Fruit fly (Drosophila melanogaster): ENCODE measurements around the gene CG6051.

The CG6051 gene

DNA sequence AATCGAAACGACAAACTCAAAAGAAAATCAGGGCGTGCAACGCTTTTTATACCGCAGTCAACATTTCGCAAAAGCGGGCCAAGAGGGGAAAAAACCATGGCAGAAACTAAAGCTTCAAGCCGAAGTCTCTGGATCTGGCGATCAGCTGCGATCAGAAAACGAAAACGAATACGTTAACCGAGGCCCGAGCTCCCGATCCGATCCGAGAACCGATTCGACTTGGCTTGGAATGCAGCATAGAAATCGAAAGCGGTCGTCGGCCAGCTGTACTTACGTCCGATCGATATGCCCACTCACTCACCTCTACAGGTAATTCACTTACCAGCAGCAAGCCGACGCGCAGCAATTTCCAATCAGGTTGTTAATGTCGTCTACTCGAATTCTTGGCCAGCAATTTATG is 59.8 kb downstream of the CG6051 start, which contains the start of gene Cpr97Eb:
Cpr97Eb (minus strand) TSS at position 25 of the 400 bp plus-strand sequence.
- TF ChIP-seq Eip75B (GFP tag; optimal IDR thresholded peaks at IDR 0.05) (peak; percentile 42), Ets96B (tag; optimal IDR thresholded peaks at IDR 0.05) (no peak), Lpt (GFP tag; optimal IDR thresholded peaks at IDR 0.05) (peak; percentile 25), CG6792 (GFP tag; optimal IDR thresholded peaks at IDR 0.05) (no peak), Eip78C (GFP tag) (peak; percentile 18), CG32006 (GFP tag; optimal IDR thresholded peaks at IDR 0.05) (no peak), Blimp-1 (GFP tag; optimal IDR thresholded peaks at IDR 0.05) (peak; percentile 84), CG3919 (GFP tag; optimal IDR thresholded peaks at IDR 0.05) (no peak), eg (GFP tag; IDR thresholded peaks at IDR 0.05) (0 out of 3 replicates have a peak, but pooled peaks have one; percentile 21), Ets21C (GFP tag; optimal IDR thresholded peaks at IDR 0.05) (no peak), ss (GFP tag; optimal IDR thresholded peaks at IDR 0.05) (peak in 1 of 2 experiments; percentile 43), CG6163 (GFP tag; IDR thresholded peaks at IDR 0.05) (peak; percentile 54; the same call in 2 of the 3 replicates), CG6276 (GFP tag; optimal IDR thresholded peaks at IDR 0.05) (no peak)

DNA sequence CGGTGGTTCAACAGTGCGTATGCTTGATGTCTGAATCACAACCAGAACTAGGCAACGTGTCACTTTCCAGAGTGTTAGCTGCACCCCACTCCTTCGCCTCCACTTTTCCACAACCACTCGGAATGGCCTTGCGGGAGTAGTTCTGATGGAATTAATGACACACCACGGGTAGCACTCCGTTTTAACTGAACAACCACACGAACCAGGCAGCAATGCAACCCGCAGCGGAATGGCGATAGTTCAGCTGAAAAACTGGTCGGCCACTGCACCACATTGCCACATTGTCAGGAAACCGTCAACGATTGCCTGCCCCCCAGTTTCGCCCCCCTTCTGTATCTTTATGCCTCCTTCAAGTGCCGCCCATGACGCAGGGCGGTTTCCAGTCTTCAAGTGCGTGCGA is 63.3 kb downstream of the CG6051 start, which contains the start of gene Cpr97Ea:
Cpr97Ea (minus strand) TSS at position 230 of the 400 bp plus-strand sequence.
- TF ChIP-seq Eip78C (GFP tag) (peak; percentile 18), CG1621 (tag; optimal IDR thresholded peaks at IDR 0.05) (peak; percentile 76), ss (GFP tag; optimal IDR thresholded peaks at IDR 0.05) (peak; percentile 0 to 18), CG9139 (GFP tag; optimal IDR thresholded peaks at IDR 0.05) (no peak), dsx (GFP tag; optimal IDR thresholded peaks at IDR 0.05; ENCODE audit: poor library complexity, severe bottlenecking) (no peak)

dm6 chr3R:27084528-27085052 is 66.3 kb downstream of the CG6051 start:
- TF ChIP-seq CG3919 (GFP tag; optimal IDR thresholded peaks at IDR 0.05) (peak; percentile 49), CG8632 (GFP tag; optimal IDR thresholded peaks at IDR 0.05) (no peak), CG6163 (GFP tag; IDR thresholded peaks at IDR 0.05) (peak; percentile 78), CG8119 (GFP tag; IDR thresholded peaks at IDR 0.05) (no peak), spab (GFP tag; optimal IDR thresholded peaks at IDR 0.05) (peak; percentile 45), Blimp-1 (GFP tag; optimal IDR thresholded peaks at IDR 0.05) (peak; percentile 1), CG15336 (GFP tag; IDR thresholded peaks at IDR 0.05) (peak; percentile 17; the same call in 1 of the 2 replicates), Eip75B (GFP tag; optimal IDR thresholded peaks at IDR 0.05) (peak; percentile 59), dsx (GFP tag; optimal IDR thresholded peaks at IDR 0.05; ENCODE audit: poor library complexity, severe bottlenecking) (peak; percentile 66), Hr4 (GFP tag; optimal IDR thresholded peaks at IDR 0.05) (no peak), CG11762 (GFP tag; optimal IDR thresholded peaks at IDR 0.05; ENCODE audit: insufficient read depth) (peak; percentile 1), topi (GFP tag; optimal IDR thresholded peaks at IDR 0.05) (peak; percentile 19), Smox (GFP tag; optimal IDR thresholded peaks at IDR 0.05) (no peak), Hr38 (GFP tag; optimal IDR thresholded peaks at IDR 0.05) (no peak), Eip78C (GFP tag) (peak; percentile 92), CG8319 (GFP tag; optimal IDR thresholded peaks at IDR 0.05) (peak; percentile 4), CG3032 (tag; optimal IDR thresholded peaks at IDR 0.05) (peak; percentile 51), Eip93F (GFP tag; optimal IDR thresholded peaks at IDR 0.05) (no peak), CG9139 (GFP tag; optimal IDR thresholded peaks at IDR 0.05) (peak; percentile 28), Ets96B (tag; optimal IDR thresholded peaks at IDR 0.05) (peak; percentile 64), CG34406 (GFP tag; optimal IDR thresholded peaks at IDR 0.05) (no peak), esn (GFP tag; optimal IDR thresholded peaks at IDR 0.05) (no peak), fkh (GFP tag; optimal IDR thresholded peaks at IDR 0.05) (no peak), CG10669 (GFP tag; optimal IDR thresholded peaks at IDR 0.05) (no peak), CG6276 (GFP tag; optimal IDR thresholded peaks at IDR 0.05) (peak; percentile 8), Lpt (GFP tag; optimal IDR thresholded peaks at IDR 0.05) (peak; percentile 9), CG10631 (GFP tag; optimal IDR thresholded peaks at IDR 0.05) (peak; percentile 21), fd85E (GFP tag; optimal IDR thresholded peaks at IDR 0.05) (no peak), fd59A (GFP tag; optimal IDR thresholded peaks at IDR 0.05) (no peak), CG6792 (GFP tag; optimal IDR thresholded peaks at IDR 0.05) (peak; percentile 16), eg (GFP tag; IDR thresholded peaks at IDR 0.05) (peak; percentile 73), CG7368 (GFP tag; optimal IDR thresholded peaks at IDR 0.05) (peak; percentile 46), Sox102F (GFP tag; optimal IDR thresholded peaks at IDR 0.05) (no peak), ss (GFP tag; optimal IDR thresholded peaks at IDR 0.05) (peak; percentile 68 to 74), Sox14 (GFP tag; optimal IDR thresholded peaks at IDR 0.05) (no peak), dac (GFP tag; optimal IDR thresholded peaks at IDR 0.05) (no peak), Met (GFP tag; optimal IDR thresholded peaks at IDR 0.05) (peak; percentile 14), CG32006 (GFP tag; optimal IDR thresholded peaks at IDR 0.05) (peak; percentile 6), net (GFP tag; optimal IDR thresholded peaks at IDR 0.05) (peak; percentile 22), CG6808 (GFP tag; optimal IDR thresholded peaks at IDR 0.05) (peak; percentile 63), CG6854 (GFP tag; optimal IDR thresholded peaks at IDR 0.05) (no peak)
